Fruit fly (Drosophila melanogaster): ENCODE results near the gene Kah.
A peak's percentile ranks its signal among the peaks of the same experiment; 100 is the strongest.

DNA sequence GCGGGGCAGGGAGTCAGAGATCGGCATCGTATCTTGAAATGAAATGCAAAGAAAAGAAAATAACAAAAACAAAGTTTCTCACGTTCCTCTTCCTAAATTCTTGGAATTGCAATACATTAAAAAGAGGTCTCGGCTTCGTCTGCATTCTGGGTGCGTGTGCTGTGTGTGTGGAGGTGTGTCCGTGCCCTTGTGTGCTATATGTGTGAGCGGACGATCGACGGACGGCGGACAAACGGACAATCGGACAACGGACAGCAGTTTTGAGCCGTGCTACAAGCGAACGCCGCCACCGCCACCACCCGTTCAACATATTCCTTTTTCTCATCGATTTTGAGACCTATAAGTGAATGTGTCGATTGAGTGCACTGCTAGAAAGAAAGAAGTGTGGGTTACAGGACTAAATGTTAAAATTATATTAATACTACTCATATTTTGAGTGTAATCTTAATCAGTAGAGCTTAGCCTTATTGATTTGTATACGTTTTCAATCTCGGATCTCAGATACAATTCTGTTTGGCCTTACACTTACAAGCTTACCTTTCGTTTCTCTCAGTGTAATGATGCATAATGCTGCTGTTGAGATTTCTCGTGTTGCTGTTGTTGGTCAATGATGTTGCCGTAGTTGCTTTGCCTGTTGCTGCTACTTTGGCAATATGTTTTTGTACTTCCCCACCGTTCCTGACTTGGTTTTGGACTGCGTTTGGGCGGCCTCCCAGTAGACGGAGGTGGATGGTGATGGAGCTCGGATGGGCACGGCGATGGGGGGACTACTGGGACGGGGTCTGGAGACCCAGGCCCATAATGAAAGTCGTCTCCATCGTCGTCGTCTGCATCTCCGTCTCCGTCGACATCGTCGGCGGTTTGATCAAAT is 32.3 kb upstream of the Kah start:
- TF ChIP-seq CG9705 (GFP tag; optimal IDR thresholded peaks at IDR 0.05) (peak; percentile 93), foxo (GFP tag; optimal IDR thresholded peaks at IDR 0.05) (peak; percentile 46 to 96), Hr78 (GFP tag; optimal IDR thresholded peaks at IDR 0.05) (no peak), fru (GFP tag; optimal IDR thresholded peaks at IDR 0.05) (peak; percentile 97), psq (GFP tag; optimal IDR thresholded peaks at IDR 0.05) (peak; percentile 95), Abd-B (GFP tag; optimal IDR thresholded peaks at IDR 0.05) (no peak), Mio (GFP tag; optimal IDR thresholded peaks at IDR 0.05) (no peak), Jra (GFP tag; optimal IDR thresholded peaks at IDR 0.05) (peak; percentile 92), Dfd (GFP tag; optimal IDR thresholded peaks at IDR 0.05) (peak; percentile 61), rgr (GFP tag; optimal IDR thresholded peaks at IDR 0.05) (peak; percentile 95), N (GFP tag; optimal IDR thresholded peaks at IDR 0.05) (no peak), GATAd (GFP tag; optimal IDR thresholded peaks at IDR 0.05) (peak; percentile 31)
